Worm (Caenorhabditis elegans) whole organism, L4 larva: Measurements from ENCODE around the gene txt-4.

Source experiments
- F10B5.3 ChIP-seq: sonication (generic microtip); optimal IDR thresholded peaks from 2 replicates; lab custom pipeline; 2016; ENCODE audit warnings: mild to moderate bottlenecking, missing genetic modification characterization, missing compliant biosample characterization
- F44E2.7 ChIP-seq: fragments of 200-800 bp; sonication (Bioruptor generic); IDR thresholded peaks from 2 replicates; pipeline ENCODE4 v2.1.2; 2022; ENCODE audit warnings: missing genetic modification characterization, missing compliant biosample characterization
- T26A8.4 ChIP-seq: fragments of 200-800 bp; sonication (Bioruptor generic); IDR thresholded peaks from 2 replicates; pipeline ENCODE4 v1.3.6; 2022; ENCODE audit warnings: missing genetic modification characterization, missing compliant biosample characterization
- Y48G9A.11 ChIP-seq: fragments of 200-800 bp; sonication (Bioruptor generic); IDR thresholded peaks from 2 replicates; pipeline ENCODE4 v1.3.6; 2022; ENCODE audit warnings: missing genetic modification reagents, missing genetic modification characterization, missing compliant biosample characterization
- aha-1 ChIP-seq: fragments of 150-350 bp; peaks from one replicate; lab custom pipeline; 2014; ENCODE audit warnings: missing biosample characterization, missing genetic modification characterization
- ama-1 ChIP-seq: fragments of 150-350 bp; optimal IDR thresholded peaks from 2 replicates; lab custom pipeline; 2014; ENCODE audit warnings: inconsistent platforms, mixed read lengths
- arid-1 ChIP-seq: fragments of 200-800 bp; sonication (Bioruptor generic); conservative IDR thresholded peaks from 2 replicates; pipeline ENCODE4 v1.3.6; 2022; ENCODE audit warnings: missing genetic modification reagents, missing genetic modification characterization, missing compliant biosample characterization
- ceh-20 ChIP-seq: fragments of 200-800 bp; sonication (Bioruptor generic); IDR thresholded peaks from 2 replicates; pipeline ENCODE4 v1.3.6; 2022; ENCODE audit warnings: missing genetic modification reagents, missing genetic modification characterization, missing compliant biosample characterization
- ceh-28 ChIP-seq: fragments of 150-350 bp; optimal IDR thresholded peaks from 2 replicates; lab custom pipeline; 2014; ENCODE audit warnings: missing biosample characterization, missing genetic modification reagents, missing genetic modification characterization
- ceh-32 ChIP-seq: sonication (generic microtip); optimal IDR thresholded peaks from 2 replicates; lab custom pipeline; 2016; ENCODE audit warnings: mild to moderate bottlenecking, missing genetic modification characterization, missing compliant biosample characterization; ENCODE audit not compliant: poor library complexity
- ceh-44 ChIP-seq: fragments of 200-800 bp; sonication (Bioruptor generic); IDR thresholded peaks from 2 replicates; pipeline ENCODE4 v1.3.6; 2022; ENCODE audit warnings: missing genetic modification reagents, missing genetic modification characterization, missing compliant biosample characterization
- cey-2 ChIP-seq: sonication (generic microtip); optimal IDR thresholded peaks from 3 replicates; lab custom pipeline; 2017; ENCODE audit warnings: missing genetic modification characterization, mild to moderate bottlenecking, missing compliant biosample characterization, antibody characterized with exemption, borderline replicate concordance; ENCODE audit not compliant: insufficient read depth
- daf-12 ChIP-seq: fragments of 150-350 bp; optimal IDR thresholded peaks from 2 replicates; lab custom pipeline; 2014; ENCODE audit warnings: missing biosample characterization, missing genetic modification reagents, missing genetic modification characterization
- dpl-1 ChIP-seq: fragments of 150-350 bp; optimal IDR thresholded peaks from 2 replicates; lab custom pipeline; 2014; ENCODE audit warnings: missing biosample characterization, missing genetic modification reagents, missing genetic modification characterization
- egl-27 ChIP-seq: sonication (generic microtip); optimal IDR thresholded peaks from 3 replicates; lab custom pipeline; 2017; ENCODE audit warnings: missing biosample characterization, missing genetic modification reagents, missing genetic modification characterization
- egl-43 ChIP-seq: fragments of 200-800 bp; sonication (Bioruptor generic); IDR thresholded peaks from 2 replicates; pipeline ENCODE4 v1.3.6; 2022; ENCODE audit warnings: missing genetic modification reagents, missing genetic modification characterization, missing compliant biosample characterization
- fkh-10 ChIP-seq: fragments of 150-350 bp; optimal IDR thresholded peaks from 2 replicates; lab custom pipeline; 2014; ENCODE audit warnings: missing biosample characterization, missing genetic modification reagents, missing genetic modification characterization
- gei-8 ChIP-seq: fragments of 200-800 bp; sonication (Bioruptor generic); optimal IDR thresholded peaks from 2 replicates; lab custom pipeline; 2018; ENCODE audit warnings: mild to moderate bottlenecking, missing genetic modification characterization, missing compliant biosample characterization
- hif-1 ChIP-seq, 2 experiments: sonication (generic microtip); optimal IDR thresholded peaks; 2 replicates each; lab custom pipeline; 2016 to 2017; ENCODE audit warnings: missing compliant biosample characterization in 2 of 2, missing genetic modification characterization in 2 of 2, missing genetic modification reagents in 2 of 2, missing genotype in 2 of 2, mild to moderate bottlenecking in 1 of 2
- jun-1 ChIP-seq: fragments of 150-350 bp; optimal IDR thresholded peaks from 2 replicates; lab custom pipeline; 2014; ENCODE audit warnings: missing biosample characterization, missing genetic modification reagents, missing genetic modification characterization
- lim-7 ChIP-seq: fragments of 200-800 bp; sonication (Bioruptor generic); IDR thresholded peaks from 2 replicates; pipeline ENCODE4 v1.3.6; 2022; ENCODE audit warnings: missing genetic modification characterization, missing compliant biosample characterization
- lin-1 ChIP-seq: fragments of 200-800 bp; sonication (Bioruptor generic); IDR thresholded peaks from 2 replicates; pipeline ENCODE4 v1.3.6; 2022; ENCODE audit warnings: missing genetic modification reagents, missing genetic modification characterization, missing compliant biosample characterization
- lin-13 ChIP-seq: fragments of 150-350 bp; optimal IDR thresholded peaks from 2 replicates; lab custom pipeline; 2014; ENCODE audit warnings: missing biosample characterization, missing genetic modification reagents, missing genetic modification characterization
- lin-15B ChIP-seq: fragments of 150-350 bp; sonication (generic microtip); optimal IDR thresholded peaks from 3 replicates; lab custom pipeline; 2014; ENCODE audit warnings: missing biosample characterization, missing genetic modification characterization
- lin-29 ChIP-seq: fragments of 200-800 bp; sonication (Bioruptor generic); IDR thresholded peaks from 2 replicates; pipeline ENCODE4 v1.3.6; 2022; ENCODE audit warnings: missing genetic modification reagents, missing genetic modification characterization, missing compliant biosample characterization
- madf-5 ChIP-seq, 2 experiments: fragments of 200-800 bp; sonication (Bioruptor generic); IDR thresholded peaks; 2 replicates each; pipeline ENCODE4 v1.3.6; 2022; ENCODE audit warnings: missing compliant biosample characterization in 2 of 2, missing genetic modification characterization in 2 of 2
- madf-9 ChIP-seq: fragments of 200-800 bp; sonication (Bioruptor generic); conservative IDR thresholded peaks from 2 replicates; pipeline ENCODE4 v1.3.6; 2022; ENCODE audit warnings: missing genetic modification reagents, missing genetic modification characterization, missing compliant biosample characterization
- mdt-29 ChIP-seq: fragments of 200-800 bp; sonication (Bioruptor generic); IDR thresholded peaks from 2 replicates; pipeline ENCODE4 v1.3.6; 2022; ENCODE audit warnings: missing genetic modification reagents, missing genetic modification characterization, missing compliant biosample characterization
- mes-2 ChIP-seq: sonication (generic microtip); optimal IDR thresholded peaks from 2 replicates; lab custom pipeline; 2016; ENCODE audit warnings: missing genotype, mild to moderate bottlenecking, missing genetic modification characterization, missing compliant biosample characterization; ENCODE audit not compliant: poor library complexity, severe bottlenecking
- mxl-3 ChIP-seq: fragments of 200-800 bp; sonication (Bioruptor generic); optimal IDR thresholded peaks from 2 replicates; lab custom pipeline; 2018; ENCODE audit warnings: mild to moderate bottlenecking, missing genetic modification characterization, missing compliant biosample characterization
- nhr-111 ChIP-seq: fragments of 200-800 bp; sonication (Bioruptor generic); optimal IDR thresholded peaks from 2 replicates; lab custom pipeline; 2018; ENCODE audit warnings: mild to moderate bottlenecking, missing genetic modification characterization, missing compliant biosample characterization
- nhr-237 ChIP-seq: sonication (generic microtip); optimal IDR thresholded peaks from 2 replicates; lab custom pipeline; 2017; ENCODE audit warnings: missing biosample characterization, missing genetic modification characterization
- nhr-48 ChIP-seq: sonication (generic microtip); optimal IDR thresholded peaks from 2 replicates; lab custom pipeline; 2016; ENCODE audit warnings: mild to moderate bottlenecking, missing genetic modification characterization, missing compliant biosample characterization
- nhr-6 ChIP-seq: fragments of 150-350 bp; optimal IDR thresholded peaks from 2 replicates; lab custom pipeline; 2014; ENCODE audit warnings: missing biosample characterization, missing genetic modification characterization
- nhr-76 ChIP-seq: fragments of 150-350 bp; optimal IDR thresholded peaks from 2 replicates; lab custom pipeline; 2014; ENCODE audit warnings: missing biosample characterization, missing genetic modification characterization
- pha-4 ChIP-seq, 2 experiments: fragments of 150-350 bp in 1 of 2; fragments of 200-800 bp in 1 of 2; sonication (Bioruptor generic) in 1 of 2; IDR thresholded peaks in 1 of 2; optimal IDR thresholded peaks in 1 of 2; 2 replicates each; pipeline versions ENCODE4 v1.3.6 to Lab custom; 2014 to 2022; ENCODE audit warnings: missing genetic modification characterization in 2 of 2, missing genetic modification reagents in 2 of 2, missing biosample characterization in 1 of 2, missing compliant biosample characterization in 1 of 2
- rbr-2 ChIP-seq: sonication (generic microtip); optimal IDR thresholded peaks from 2 replicates; lab custom pipeline; 2016; ENCODE audit warnings: missing genotype, missing genetic modification characterization, missing compliant biosample characterization
- saeg-2 ChIP-seq: fragments of 200-800 bp; sonication (Bioruptor generic); IDR thresholded peaks from 2 replicates; pipeline ENCODE4 v1.3.6; 2022; ENCODE audit warnings: missing genetic modification reagents, missing genetic modification characterization, missing compliant biosample characterization
- set-16 ChIP-seq: fragments of 200-800 bp; sonication (Bioruptor generic); IDR thresholded peaks from 2 replicates; pipeline ENCODE4 v1.3.6; 2022; ENCODE audit warnings: missing genetic modification reagents, missing genetic modification characterization, missing compliant biosample characterization
- snpc-1.2 ChIP-seq: fragments of 200-800 bp; sonication (Bioruptor generic); IDR thresholded peaks from 2 replicates; pipeline ENCODE4 v1.3.6; 2022; ENCODE audit warnings: missing genetic modification reagents, missing genetic modification characterization, missing compliant biosample characterization
- snpc-4 ChIP-seq: fragments of 150-350 bp; optimal IDR thresholded peaks from 2 replicates; lab custom pipeline; 2014; ENCODE audit warnings: missing biosample characterization, missing genetic modification characterization
- spr-1 ChIP-seq: sonication (generic microtip); optimal IDR thresholded peaks from 2 replicates; lab custom pipeline; 2016; ENCODE audit warnings: mild to moderate bottlenecking, missing genetic modification characterization, missing compliant biosample characterization
- spr-3 ChIP-seq: fragments of 200-800 bp; sonication (Bioruptor generic); optimal IDR thresholded peaks from 2 replicates; lab custom pipeline; 2018; ENCODE audit warnings: mild to moderate bottlenecking, missing genetic modification characterization, missing compliant biosample characterization
- tra-1 ChIP-seq: fragments of 200-800 bp; sonication (Bioruptor generic); IDR thresholded peaks from 2 replicates; pipeline ENCODE4 v1.3.6; 2022; ENCODE audit warnings: missing genetic modification reagents, missing genetic modification characterization, missing compliant biosample characterization
- vab-7 ChIP-seq: fragments of 200-800 bp; sonication (Bioruptor generic); IDR thresholded peaks from 2 replicates; pipeline ENCODE4 v1.3.6; 2022; ENCODE audit warnings: missing genetic modification reagents, missing genetic modification characterization, missing compliant biosample characterization
- zfp-3 ChIP-seq: fragments of 200-800 bp; sonication (Bioruptor generic); conservative IDR thresholded peaks from 2 replicates; pipeline ENCODE4 v1.3.6; 2022; ENCODE audit warnings: missing genetic modification reagents, missing genetic modification characterization, missing compliant biosample characterization
- zip-2 ChIP-seq: fragments of 150-350 bp; optimal IDR thresholded peaks from 2 replicates; lab custom pipeline; 2014; ENCODE audit warnings: missing biosample characterization, missing genetic modification characterization
- ztf-11 ChIP-seq: fragments of 150-350 bp; optimal IDR thresholded peaks from 2 replicates; lab custom pipeline; 2014; ENCODE audit warnings: missing biosample characterization, missing genetic modification characterization

The txt-4 gene

DNA sequence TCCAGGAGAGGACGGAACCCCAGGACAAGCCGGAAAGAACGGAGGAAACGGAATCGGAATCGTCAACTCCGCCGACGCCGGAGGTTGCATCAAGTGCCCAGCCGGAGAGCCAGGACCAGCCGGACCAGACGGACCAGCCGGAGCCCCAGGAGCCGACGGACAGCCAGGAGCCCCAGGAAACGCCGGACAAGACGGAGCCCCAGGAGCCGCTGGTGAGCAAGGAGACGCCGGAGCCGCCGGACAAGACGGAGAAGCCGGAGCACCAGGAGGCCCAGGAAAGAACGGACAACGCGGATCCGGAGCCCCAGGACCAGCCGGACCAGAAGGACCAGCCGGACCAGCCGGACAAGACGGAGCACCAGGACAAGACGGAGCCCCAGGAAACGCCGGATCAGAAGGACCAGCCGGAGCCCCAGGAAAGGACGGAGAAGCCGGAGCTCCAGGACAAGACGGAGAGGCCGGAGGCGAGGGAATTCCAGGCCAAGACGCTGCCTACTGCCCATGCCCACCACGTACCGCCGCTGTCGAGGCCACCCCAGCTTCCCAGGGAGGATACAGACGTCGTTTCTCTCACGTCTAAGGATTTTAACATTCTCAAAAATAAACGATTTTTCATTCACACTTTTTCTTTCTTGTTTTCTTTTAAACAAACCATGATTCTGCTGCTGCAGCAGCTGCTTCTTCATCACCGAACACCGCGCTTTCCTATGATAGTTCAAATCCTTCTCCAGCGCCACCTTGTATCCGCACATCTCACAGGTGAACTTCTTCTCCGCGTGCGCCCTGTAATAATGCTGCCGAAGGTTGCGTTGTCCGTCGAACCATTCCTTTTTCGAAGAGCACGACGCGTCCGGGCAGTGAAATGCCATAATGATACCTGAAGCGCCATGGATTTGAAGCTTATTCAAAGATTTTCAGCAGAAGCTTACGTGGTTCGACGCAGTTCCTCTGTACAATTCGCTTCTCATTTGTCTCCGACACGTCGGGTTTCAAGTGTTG, 39.0 kb downstream of the txt-4 start:
- TF ChIP-seq spr-3 (GFP tag; lab: Kevin White, UChicago) (no peak), nhr-6 (no peak), F10B5.3 (tag; lab: Kevin White, UChicago) (no peak), saeg-2 (GFP tag; lab: Robert Waterston, UW) (no peak), fkh-10 (no peak), madf-9 (GFP tag; lab: Robert Waterston, UW) (no peak), zip-2 (tag; lab: Kevin White, UChicago) (no peak), F44E2.7 (GFP tag; lab: Robert Waterston, UW) (no peak), lin-15B (tag; lab: Kevin White, UChicago) (no peak), nhr-76 (tag; lab: Kevin White, UChicago) (no peak), nhr-111 (GFP tag; lab: Kevin White, UChicago) (peak; percentile 9), hif-1 (tag; optimal IDR thresholded peaks at IDR 0.05; lab: Kevin White, UChicago) (no peak), rbr-2 (tag; lab: Kevin White, UChicago) (peak; percentile 41), ztf-11 (tag; lab: Kevin White, UChicago) (no peak), jun-1 (tag; lab: Kevin White, UChicago) (no peak), lim-7 (GFP tag; lab: Robert Waterston, UW) (no peak), ceh-20 (no peak), lin-29 (GFP tag; lab: Robert Waterston, UW) (no peak), set-16 (peak; percentile 99), snpc-1.2 (GFP tag; lab: Robert Waterston, UW) (no peak), Y48G9A.11 (GFP tag; lab: Robert Waterston, UW) (no peak), lin-13 (GFP tag; lab: Kevin White, UChicago) (no peak), snpc-4 (tag; lab: Kevin White, UChicago) (no peak), vab-7 (GFP tag; lab: Robert Waterston, UW) (no peak), ama-1 (lab: Kevin White, UChicago) (peak; percentile 85), spr-1 (tag; lab: Kevin White, UChicago) (no peak), egl-43 (GFP tag; lab: Robert Waterston, UW) (peak; percentile 50; the same call in 1 of the 2 replicates), arid-1 (GFP tag; lab: Robert Waterston, UW) (no peak), egl-27 (no peak), zfp-3 (GFP tag; lab: Robert Waterston, UW) (no peak), lin-1 (GFP tag; lab: Robert Waterston, UW) (no peak), mxl-3 (peak; percentile 9), mes-2 (peak; percentile 5), nhr-237 (tag; lab: Kevin White, UChicago) (no peak), madf-5 (GFP tag; IDR thresholded peaks at IDR 0.05; lab: Robert Waterston, UW) (peak in 1 of 2 experiments; percentile 100; a peak in 2 of 4 replicates), daf-12 (tag; lab: Kevin White, UChicago) (no peak), ceh-32 (tag; lab: Kevin White, UChicago) (no peak), T26A8.4 (GFP tag; lab: Robert Waterston, UW) (no peak; the same call in none of the 2 replicates), pha-4 (GFP tag; IDR thresholded peaks at IDR 0.05; lab: Robert Waterston, UW) (peak; percentile 83; the same call in 1 of the 2 replicates), pha-4 (tag; optimal IDR thresholded peaks at IDR 0.05; lab: Kevin White, UChicago) (no peak), ceh-28 (tag; lab: Kevin White, UChicago) (no peak), aha-1 (tag; lab: Kevin White, UChicago) (peak; percentile 84), tra-1 (GFP tag; lab: Robert Waterston, UW) (0 out of 2 replicates have a peak, but pooled peaks have one; percentile 17), gei-8 (GFP tag; lab: Kevin White, UChicago) (no peak), nhr-48 (tag; lab: Kevin White, UChicago) (no peak), ceh-44 (GFP tag; lab: Robert Waterston, UW) (no peak), mdt-29 (no peak), dpl-1 (GFP tag; lab: Kevin White, UChicago) (no peak), cey-2 (no peak)
